Worm (Caenorhabditis elegans) whole organism, early embryonic: ENCODE measurements around the gene F58B4.6.

ENCODE experiments used
- B0310.2 ChIP-seq: sonication (generic microtip); optimal IDR thresholded peaks from 2 replicates; lab custom pipeline; 2016; ENCODE audit warnings: mild to moderate bottlenecking, missing genetic modification characterization, missing compliant biosample characterization
- ama-1 ChIP-seq: fragments of 150-350 bp; optimal IDR thresholded peaks from 2 replicates; lab custom pipeline; 2014
- ceh-36 ChIP-seq: sonication (generic microtip); optimal IDR thresholded peaks from 2 replicates; lab custom pipeline; 2016; ENCODE audit warnings: missing genetic modification characterization, inconsistent platforms, missing compliant biosample characterization
- flt-1 ChIP-seq: fragments of 200-800 bp; sonication (Bioruptor generic); IDR thresholded peaks from 2 replicates; pipeline ENCODE4 v1.3.6; 2022; ENCODE audit warnings: missing genetic modification characterization, missing compliant biosample characterization
- sea-1 ChIP-seq: fragments of 200-800 bp; sonication (Bioruptor generic); conservative IDR thresholded peaks from 2 replicates; pipeline ENCODE4 v1.3.6; 2022; ENCODE audit warnings: missing genetic modification characterization, missing compliant biosample characterization
- tra-4 ChIP-seq: sonication (generic microtip); optimal IDR thresholded peaks from 2 replicates; lab custom pipeline; 2017; ENCODE audit warnings: missing genetic modification characterization, missing compliant biosample characterization

DNA sequence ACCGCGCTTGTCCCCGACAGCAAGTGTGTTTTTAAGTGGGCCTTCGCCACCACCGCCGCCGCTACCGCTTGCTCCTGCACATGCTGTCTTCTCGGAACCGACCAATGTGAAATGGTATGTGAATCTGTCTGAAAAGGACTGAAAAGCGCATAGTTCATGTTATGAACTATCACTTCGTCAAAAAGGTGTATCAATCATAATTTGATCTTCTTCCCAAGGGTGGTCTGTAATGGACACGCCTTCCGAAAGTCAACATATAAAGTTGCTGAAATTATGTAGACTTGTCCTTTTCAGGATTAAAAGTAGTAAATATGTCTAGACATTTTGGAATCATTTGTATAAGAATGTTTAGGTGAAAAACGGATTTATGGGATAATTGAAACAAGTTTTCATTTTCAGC, 17.3 kb downstream of the F58B4.6 start, which contains the start of gene zip-9:
- no peak for TF ChIP-seq B0310.2
- no peak for TF ChIP-seq ama-1
- TF ChIP-seq tra-4 (tag; lab: Kevin White, UChicago): no peak
- TF ChIP-seq flt-1 (GFP tag; lab: Robert Waterston, UW): no peak
- TF ChIP-seq ceh-36 (tag; lab: Kevin White, UChicago): no peak
- TF ChIP-seq sea-1 (GFP tag; lab: Robert Waterston, UW): no peak
